Worm (Caenorhabditis elegans) whole organism, midembryonic: ENCODE results near the gene T07D3.4.
"Not testable (repeated sequence)": the region's sequence is repeated elsewhere in the genome, so short reads cannot be mapped to it uniquely, and the experiment has no call there.

Experiments used
- T22C8.4 ChIP-seq: fragments of 200-800 bp; sonication (Bioruptor generic); IDR thresholded peaks from 2 replicates; pipeline ENCODE4 v1.3.6; 2022; ENCODE audit warnings: missing genetic modification characterization, missing compliant biosample characterization
- cog-1 ChIP-seq: sonication (generic microtip); optimal IDR thresholded peaks from 2 replicates; lab custom pipeline; 2016; ENCODE audit warnings: missing genetic modification characterization, missing compliant biosample characterization
- flt-1 ChIP-seq: fragments of 200-800 bp; sonication (Bioruptor generic); IDR thresholded peaks from 2 replicates; pipeline ENCODE4 v1.3.6; 2022; ENCODE audit warnings: missing genetic modification characterization, missing compliant biosample characterization
- klf-2 ChIP-seq: fragments of 200-800 bp; sonication (Bioruptor generic); conservative IDR thresholded peaks from 2 replicates; pipeline ENCODE4 v1.3.6; 2022; ENCODE audit warnings: missing genetic modification reagents, missing genetic modification characterization, missing compliant biosample characterization
- med-1 ChIP-seq: sonication (generic microtip); optimal IDR thresholded peaks from 2 replicates; lab custom pipeline; 2017; ENCODE audit warnings: missing genetic modification characterization, mild to moderate bottlenecking, missing compliant biosample characterization, antibody characterized with exemption, missing genetic modification reagents; ENCODE audit not compliant: insufficient read depth
- ref-1 ChIP-seq: fragments of 200-800 bp; sonication (Bioruptor generic); conservative IDR thresholded peaks from 2 replicates; pipeline ENCODE4 v1.3.6; 2022; ENCODE audit warnings: missing genetic modification reagents, missing genetic modification characterization, missing compliant biosample characterization
- tab-1 ChIP-seq: fragments of 200-800 bp; sonication (Bioruptor generic); IDR thresholded peaks from 2 replicates; pipeline ENCODE4 v1.3.6; 2022; ENCODE audit warnings: missing genetic modification characterization, missing compliant biosample characterization
- ztf-23 ChIP-seq: fragments of 200-800 bp; sonication (Bioruptor generic); IDR thresholded peaks from 2 replicates; pipeline ENCODE4 v1.3.6; 2022; ENCODE audit warnings: missing genetic modification reagents, missing genetic modification characterization, missing compliant biosample characterization
- ztf-29 ChIP-seq: fragments of 200-800 bp; sonication (Bioruptor generic); IDR thresholded peaks from 2 replicates; pipeline ENCODE4 v1.3.6; 2022; ENCODE audit warnings: missing genetic modification reagents, missing genetic modification characterization, missing compliant biosample characterization

The T07D3.4 gene

ce11 chrII:913222-913722 is 25.2 kb downstream of the T07D3.4 start, which contains the start of gene fbxc-33:
fbxc-33 (plus strand) TSS chrII:913672.
- TF ChIP-seq T22C8.4 (GFP tag; lab: Robert Waterston, UW) = no peak
- no peak for TF ChIP-seq flt-1
- TF ChIP-seq ztf-29 (GFP tag; lab: Robert Waterston, UW) = no peak
- TF ChIP-seq ref-1 (GFP tag; lab: Robert Waterston, UW) = no peak
- no peak for TF ChIP-seq tab-1 (GFP tag; lab: Robert Waterston, UW)
- no peak for TF ChIP-seq med-1
- TF ChIP-seq cog-1 (tag; lab: Kevin White, UChicago) = no peak
- no peak for TF ChIP-seq klf-2 (GFP tag; lab: Robert Waterston, UW)
- TF ChIP-seq ztf-23 (GFP tag; lab: Robert Waterston, UW) = no peak

ce11 chrII:915206-915605 is 27.1 kb downstream of the T07D3.4 start:
- TF ChIP-seq ztf-23 (GFP tag; lab: Robert Waterston, UW) (no peak), cog-1 (tag; lab: Kevin White, UChicago) (no peak), flt-1 (no peak), T22C8.4 (GFP tag; lab: Robert Waterston, UW) (no peak), klf-2 (GFP tag; lab: Robert Waterston, UW) (no peak)

ce11 chrII:915780-916179 is 27.7 kb downstream of the T07D3.4 start, which contains the start of gene fbxc-29:
fbxc-29 (plus strand) TSS chrII:916080.
- TF ChIP-seq T22C8.4 (GFP tag; lab: Robert Waterston, UW) = no peak
- TF ChIP-seq ref-1 (GFP tag; lab: Robert Waterston, UW) = no peak
- no peak for TF ChIP-seq ztf-23 (GFP tag; lab: Robert Waterston, UW)
- TF ChIP-seq klf-2 (GFP tag; lab: Robert Waterston, UW) = no peak
- no peak for TF ChIP-seq ztf-29 (GFP tag; lab: Robert Waterston, UW)
- no peak for TF ChIP-seq cog-1 (tag; lab: Kevin White, UChicago)
- TF ChIP-seq flt-1 = no peak
- TF ChIP-seq tab-1 (GFP tag; lab: Robert Waterston, UW) = no peak
- TF ChIP-seq med-1 = no peak

- TF ChIP-seq flt-1 (no peak), med-1 (no peak), T22C8.4 (GFP tag; lab: Robert Waterston, UW) (no peak), ztf-29 (GFP tag; lab: Robert Waterston, UW) (no peak), tab-1 (GFP tag; lab: Robert Waterston, UW) (no peak), cog-1 (tag; lab: Kevin White, UChicago) (no peak), ref-1 (GFP tag; lab: Robert Waterston, UW) (no peak), ztf-23 (GFP tag; lab: Robert Waterston, UW) (no peak), klf-2 (GFP tag; lab: Robert Waterston, UW) (no peak)
Observed at ce11 chrII:917324-917723, 29.2 kb downstream of the T07D3.4 start, which contains the start of gene fbxc-30. fbxc-30 (plus strand) TSS chrII:917624.

ce11 chrII:920326-920725 is 32.2 kb downstream of the T07D3.4 start:
- TF ChIP-seq med-1 = no peak
- no peak for TF ChIP-seq ztf-23 (GFP tag; lab: Robert Waterston, UW)
- TF ChIP-seq flt-1 = no peak
- no peak for TF ChIP-seq T22C8.4 (GFP tag; lab: Robert Waterston, UW)
- no peak for TF ChIP-seq tab-1 (GFP tag; lab: Robert Waterston, UW)
- TF ChIP-seq ref-1 (GFP tag; lab: Robert Waterston, UW) = no peak
- no peak for TF ChIP-seq cog-1 (tag; lab: Kevin White, UChicago)
- no peak for TF ChIP-seq klf-2 (GFP tag; lab: Robert Waterston, UW)
- no peak for TF ChIP-seq ztf-29 (GFP tag; lab: Robert Waterston, UW)

- TF ChIP-seq T22C8.4 (GFP tag; lab: Robert Waterston, UW) (no peak), med-1 (no peak), ztf-29 (GFP tag; lab: Robert Waterston, UW) (no peak), klf-2 (GFP tag; lab: Robert Waterston, UW) (no peak), ztf-23 (GFP tag; lab: Robert Waterston, UW) (no peak), ref-1 (GFP tag; lab: Robert Waterston, UW) (no peak), flt-1 (no peak), tab-1 (GFP tag; lab: Robert Waterston, UW) (no peak), cog-1 (tag; lab: Kevin White, UChicago) (no peak)
Observed at ce11 chrII:922778-923177, 34.7 kb downstream of the T07D3.4 start.

ce11 chrII:923521-923920 is 35.4 kb downstream of the T07D3.4 start, which contains the start of gene fbxc-28:
fbxc-28 (plus strand) TSS chrII:923821.
- TF ChIP-seq T22C8.4 (GFP tag; lab: Robert Waterston, UW) (no peak), flt-1 (no peak), ref-1 (GFP tag; lab: Robert Waterston, UW) (no peak), med-1 (no peak), ztf-29 (GFP tag; lab: Robert Waterston, UW) (no peak), tab-1 (GFP tag; lab: Robert Waterston, UW) (no peak), klf-2 (GFP tag; lab: Robert Waterston, UW) (no peak), ztf-23 (GFP tag; lab: Robert Waterston, UW) (no peak), cog-1 (tag; lab: Kevin White, UChicago) (no peak)

ce11 chrII:927331-927730 is 39.2 kb downstream of the T07D3.4 start, which contains the start of gene R07C3.13:
R07C3.13 (minus strand) TSS chrII:927431.
- no peak for TF ChIP-seq tab-1 (GFP tag; lab: Robert Waterston, UW)
- no peak for TF ChIP-seq T22C8.4 (GFP tag; lab: Robert Waterston, UW)
- no peak for TF ChIP-seq klf-2 (GFP tag; lab: Robert Waterston, UW)
- no peak for TF ChIP-seq flt-1
- no peak for TF ChIP-seq ztf-23 (GFP tag; lab: Robert Waterston, UW)
- no peak for TF ChIP-seq med-1
- no peak for TF ChIP-seq ref-1 (GFP tag; lab: Robert Waterston, UW)
- no peak for TF ChIP-seq ztf-29 (GFP tag; lab: Robert Waterston, UW)
- no peak for TF ChIP-seq cog-1 (tag; lab: Kevin White, UChicago)

ce11 chrII:930871-931270 is 42.8 kb downstream of the T07D3.4 start, which contains the start of gene fbxc-34:
fbxc-34 (plus strand) TSS chrII:931171.
- TF ChIP-seq cog-1 (tag; lab: Kevin White, UChicago); ztf-23 (GFP tag; lab: Robert Waterston, UW); ztf-29 (GFP tag; lab: Robert Waterston, UW): not testable (repeated sequence)
